Worm (Caenorhabditis elegans) whole organism, L1 larva: ENCODE measurements around the gene K03B8.4.

ENCODE experiments used
- efl-1 ChIP-seq, 4 experiments: fragments of 150-350 bp; optimal IDR thresholded peaks in 3 of 4; peaks in 1 of 4; 1 replicate in 1 of 4; 2 replicates in 3 of 4; lab custom pipeline; 2014; ENCODE audit warnings: missing biosample characterization in 2 of 4, missing genetic modification characterization in 2 of 4, missing genetic modification reagents in 2 of 4
- egl-13 ChIP-seq: sonication (generic microtip); optimal IDR thresholded peaks from 2 replicates; lab custom pipeline; 2016; ENCODE audit warnings: missing genotype, missing genetic modification reagents, missing genetic modification characterization, missing compliant biosample characterization
- fkh-8 ChIP-seq: sonication (generic microtip); optimal IDR thresholded peaks from 2 replicates; lab custom pipeline; 2016; ENCODE audit warnings: mild to moderate bottlenecking, missing genetic modification characterization, missing compliant biosample characterization
- lsy-2 ChIP-seq, 2 experiments: fragments of 150-350 bp; optimal IDR thresholded peaks; 2 replicates each; lab custom pipeline; 2014; ENCODE audit warnings: missing biosample characterization in 2 of 2, missing genetic modification characterization in 2 of 2
- nhr-12 ChIP-seq: sonication (generic microtip); optimal IDR thresholded peaks from 2 replicates; lab custom pipeline; 2017; ENCODE audit warnings: missing biosample characterization, missing genetic modification characterization
- nhr-90 ChIP-seq: sonication (generic microtip); optimal IDR thresholded peaks from 2 replicates; lab custom pipeline; 2016; ENCODE audit warnings: mild to moderate bottlenecking, missing genetic modification characterization, missing compliant biosample characterization; ENCODE audit not compliant: poor library complexity
- rnt-1 ChIP-seq: sonication (generic microtip); optimal IDR thresholded peaks from 2 replicates; lab custom pipeline; 2016; ENCODE audit warnings: mild to moderate bottlenecking, missing genetic modification characterization, moderate library complexity, missing compliant biosample characterization
- snpc-4 ChIP-seq: fragments of 150-350 bp; optimal IDR thresholded peaks from 2 replicates; lab custom pipeline; 2014; ENCODE audit warnings: missing biosample characterization, missing genetic modification characterization
- unc-86 ChIP-seq: sonication (generic microtip); optimal IDR thresholded peaks from 2 replicates; lab custom pipeline; 2016; ENCODE audit warnings: missing genetic modification characterization, missing compliant biosample characterization
- ztf-11 ChIP-seq, 2 experiments: sonication (generic microtip); optimal IDR thresholded peaks; 2 replicates each; lab custom pipeline; 2016 to 2017; ENCODE audit warnings: missing genetic modification characterization in 2 of 2, missing biosample characterization in 1 of 2, missing compliant biosample characterization in 1 of 2

ce11 chrV:11375150-11375792, 19.7 kb downstream of the K03B8.4 start, which contains the start of gene cnb-1:
- TF ChIP-seq unc-86 (peak; percentile 81), lsy-2 (tag; optimal IDR thresholded peaks at IDR 0.05; lab: Kevin White, UChicago) (peak; percentile 66 to 73), rnt-1 (peak; percentile 58), efl-1 (optimal IDR thresholded peaks at IDR 0.05; lab: Kevin White, UChicago) (peak; percentile 74 to 85), efl-1 (GFP tag; optimal IDR thresholded peaks at IDR 0.05 in 1 of 2; lab: Kevin White, UChicago) (peak; percentile 39 to 93), ztf-11 (tag; optimal IDR thresholded peaks at IDR 0.05; lab: Kevin White, UChicago) (peak in 1 of 2 experiments; percentile 7), fkh-8 (tag; lab: Kevin White, UChicago) (peak; percentile 78), nhr-12 (tag; lab: Kevin White, UChicago) (no peak), egl-13 (tag; lab: Kevin White, UChicago) (peak; percentile 81), snpc-4 (tag; lab: Kevin White, UChicago) (peak; percentile 55), nhr-90 (tag; lab: Kevin White, UChicago) (no peak)
